Worm (Caenorhabditis elegans) whole organism, L4 larva: Measurements from ENCODE around the gene nyn-3.

Experiments
- F26F4.8 ChIP-seq: fragments of 200-800 bp; sonication (Bioruptor generic); conservative IDR thresholded peaks from 2 replicates; pipeline ENCODE4 v1.3.6; 2022; ENCODE audit warnings: missing genetic modification characterization, missing compliant biosample characterization
- F44E2.7 ChIP-seq: fragments of 200-800 bp; sonication (Bioruptor generic); IDR thresholded peaks from 2 replicates; pipeline ENCODE4 v2.1.2; 2022; ENCODE audit warnings: missing genetic modification characterization, missing compliant biosample characterization
- T20F7.1 ChIP-seq: fragments of 200-800 bp; sonication (Bioruptor generic); optimal IDR thresholded peaks from 2 replicates; lab custom pipeline; 2018; ENCODE audit warnings: mild to moderate bottlenecking, missing genetic modification characterization, missing compliant biosample characterization
- T26A8.4 ChIP-seq: fragments of 200-800 bp; sonication (Bioruptor generic); IDR thresholded peaks from 2 replicates; pipeline ENCODE4 v1.3.6; 2022; ENCODE audit warnings: missing genetic modification characterization, missing compliant biosample characterization
- Y105C5A.15 ChIP-seq: fragments of 200-800 bp; sonication (Bioruptor generic); IDR thresholded peaks from 2 replicates; pipeline ENCODE4 v1.3.6; 2022; ENCODE audit warnings: missing genetic modification characterization, missing compliant biosample characterization
- aha-1 ChIP-seq: fragments of 150-350 bp; peaks from one replicate; lab custom pipeline; 2014; ENCODE audit warnings: missing biosample characterization, missing genetic modification characterization
- aly-2 ChIP-seq: sonication (generic microtip); optimal IDR thresholded peaks from 2 replicates; lab custom pipeline; 2018; ENCODE audit warnings: missing biosample characterization, missing genetic modification characterization
- ama-1 ChIP-seq: fragments of 150-350 bp; optimal IDR thresholded peaks from 2 replicates; lab custom pipeline; 2014; ENCODE audit warnings: inconsistent platforms, mixed read lengths
- ceh-20 ChIP-seq: fragments of 200-800 bp; sonication (Bioruptor generic); IDR thresholded peaks from 2 replicates; pipeline ENCODE4 v1.3.6; 2022; ENCODE audit warnings: missing genetic modification reagents, missing genetic modification characterization, missing compliant biosample characterization
- ceh-32 ChIP-seq: sonication (generic microtip); optimal IDR thresholded peaks from 2 replicates; lab custom pipeline; 2016; ENCODE audit warnings: mild to moderate bottlenecking, missing genetic modification characterization, missing compliant biosample characterization; ENCODE audit not compliant: poor library complexity
- ceh-62 ChIP-seq: sonication (generic microtip); optimal IDR thresholded peaks from 2 replicates; lab custom pipeline; 2017; ENCODE audit warnings: missing biosample characterization, missing genetic modification characterization
- daf-16 ChIP-seq, 3 experiments: sonication (generic microtip); optimal IDR thresholded peaks; 2 replicates each; lab custom pipeline; 2016 to 2017; ENCODE audit warnings: missing genetic modification characterization in 3 of 3, missing genetic modification reagents in 3 of 3, mild to moderate bottlenecking in 2 of 3, missing compliant biosample characterization in 2 of 3, missing biosample characterization in 1 of 3, moderate library complexity in 1 of 3
- dmd-6 ChIP-seq: fragments of 200-800 bp; sonication (Bioruptor generic); IDR thresholded peaks from 2 replicates; pipeline ENCODE4 v1.3.6; 2022; ENCODE audit warnings: missing genetic modification reagents, missing genetic modification characterization, missing compliant biosample characterization
- dmd-8 ChIP-seq: fragments of 200-800 bp; sonication (Bioruptor generic); IDR thresholded peaks from 2 replicates; pipeline ENCODE4 v1.3.6; 2022; ENCODE audit warnings: missing genetic modification characterization, missing compliant biosample characterization
- dmd-9 ChIP-seq: fragments of 200-800 bp; sonication (Bioruptor generic); IDR thresholded peaks from 2 replicates; pipeline ENCODE4 v1.3.6; 2022; ENCODE audit warnings: missing genetic modification reagents, missing genetic modification characterization, missing compliant biosample characterization
- dpl-1 ChIP-seq: fragments of 150-350 bp; optimal IDR thresholded peaks from 2 replicates; lab custom pipeline; 2014; ENCODE audit warnings: missing biosample characterization, missing genetic modification reagents, missing genetic modification characterization
- fos-1 ChIP-seq: fragments of 150-350 bp; optimal IDR thresholded peaks from 2 replicates; lab custom pipeline; 2014; ENCODE audit warnings: missing biosample characterization, missing genetic modification characterization
- gei-8 ChIP-seq: fragments of 200-800 bp; sonication (Bioruptor generic); optimal IDR thresholded peaks from 2 replicates; lab custom pipeline; 2018; ENCODE audit warnings: mild to moderate bottlenecking, missing genetic modification characterization, missing compliant biosample characterization
- hif-1 ChIP-seq, 2 experiments: sonication (generic microtip); optimal IDR thresholded peaks; 2 replicates each; lab custom pipeline; 2016 to 2017; ENCODE audit warnings: missing compliant biosample characterization in 2 of 2, missing genetic modification characterization in 2 of 2, missing genetic modification reagents in 2 of 2, missing genotype in 2 of 2, mild to moderate bottlenecking in 1 of 2
- hlh-11 ChIP-seq: fragments of 200-800 bp; sonication (Bioruptor generic); optimal IDR thresholded peaks from 2 replicates; lab custom pipeline; 2018; ENCODE audit warnings: mild to moderate bottlenecking, missing genetic modification characterization, missing compliant biosample characterization
- hlh-30 ChIP-seq: sonication (generic microtip); optimal IDR thresholded peaks from 2 replicates; lab custom pipeline; 2017; ENCODE audit warnings: antibody characterized with exemption, mild to moderate bottlenecking, missing genetic modification characterization, missing compliant biosample characterization; ENCODE audit not compliant: insufficient read depth
- jun-1 ChIP-seq: fragments of 150-350 bp; optimal IDR thresholded peaks from 2 replicates; lab custom pipeline; 2014; ENCODE audit warnings: missing biosample characterization, missing genetic modification reagents, missing genetic modification characterization
- mdl-1 ChIP-seq, 2 experiments: fragments of 150-350 bp in 1 of 2; sonication (generic microtip) in 1 of 2; optimal IDR thresholded peaks; 2 replicates each; lab custom pipeline; 2014 to 2017; ENCODE audit warnings: missing biosample characterization in 2 of 2, missing genetic modification characterization in 2 of 2
- mxl-3 ChIP-seq: fragments of 200-800 bp; sonication (Bioruptor generic); optimal IDR thresholded peaks from 2 replicates; lab custom pipeline; 2018; ENCODE audit warnings: mild to moderate bottlenecking, missing genetic modification characterization, missing compliant biosample characterization
- nhr-11 ChIP-seq: fragments of 150-350 bp; optimal IDR thresholded peaks from 2 replicates; lab custom pipeline; 2014; ENCODE audit warnings: missing biosample characterization, missing genetic modification characterization
- nhr-25 ChIP-seq: sonication (generic microtip); optimal IDR thresholded peaks from 2 replicates; lab custom pipeline; 2017; ENCODE audit warnings: missing genetic modification characterization, mild to moderate bottlenecking, missing compliant biosample characterization, antibody characterized with exemption, moderate library complexity, borderline replicate concordance; ENCODE audit not compliant: insufficient read depth
- nhr-76 ChIP-seq: fragments of 150-350 bp; optimal IDR thresholded peaks from 2 replicates; lab custom pipeline; 2014; ENCODE audit warnings: missing biosample characterization, missing genetic modification characterization
- pqm-1 ChIP-seq: sonication (generic microtip); optimal IDR thresholded peaks from 2 replicates; lab custom pipeline; 2017; ENCODE audit warnings: missing biosample characterization, missing genetic modification characterization
- rbr-2 ChIP-seq: sonication (generic microtip); optimal IDR thresholded peaks from 2 replicates; lab custom pipeline; 2016; ENCODE audit warnings: missing genotype, missing genetic modification characterization, missing compliant biosample characterization
- spr-3 ChIP-seq: fragments of 200-800 bp; sonication (Bioruptor generic); optimal IDR thresholded peaks from 2 replicates; lab custom pipeline; 2018; ENCODE audit warnings: mild to moderate bottlenecking, missing genetic modification characterization, missing compliant biosample characterization
- unc-39 ChIP-seq: sonication (generic microtip); optimal IDR thresholded peaks from 2 replicates; lab custom pipeline; 2017; ENCODE audit warnings: missing biosample characterization, missing genetic modification characterization
- unc-62 ChIP-seq, 3 experiments: fragments of 150-350 bp in 1 of 3; sonication (generic microtip); optimal IDR thresholded peaks in 2 of 3; peaks in 1 of 3; 1 replicate in 1 of 3; 2 replicates in 2 of 3; lab custom pipeline; 2014 to 2017; ENCODE audit warnings: missing biosample characterization in 3 of 3, missing genetic modification characterization in 3 of 3, missing genetic modification reagents in 3 of 3, missing genotype in 1 of 3
- vab-7 ChIP-seq: fragments of 200-800 bp; sonication (Bioruptor generic); IDR thresholded peaks from 2 replicates; pipeline ENCODE4 v1.3.6; 2022; ENCODE audit warnings: missing genetic modification reagents, missing genetic modification characterization, missing compliant biosample characterization
- ztf-7 ChIP-seq: fragments of 150-350 bp; optimal IDR thresholded peaks from 2 replicates; lab custom pipeline; 2014; ENCODE audit warnings: missing biosample characterization, missing genetic modification characterization

nyn-3 gene

ce11 chrII:6294261-6294660 lies 1.8 kb upstream of the nyn-3 start, which contains the start of gene mps-1:
TSS of gene mps-1 (minus strand) at chrII:6294361.
- no peak for TF ChIP-seq rbr-2 (tag; lab: Kevin White, UChicago)
- no peak for TF ChIP-seq T26A8.4 (GFP tag; lab: Robert Waterston, UW)
- TF ChIP-seq spr-3 (GFP tag; lab: Kevin White, UChicago) = no peak
- no peak for TF ChIP-seq F26F4.8 (GFP tag; lab: Robert Waterston, UW)
- no peak for TF ChIP-seq ama-1
- TF ChIP-seq nhr-76 (tag; lab: Kevin White, UChicago) = no peak
- no peak for TF ChIP-seq jun-1 (tag; lab: Kevin White, UChicago)
- TF ChIP-seq dpl-1 (GFP tag; lab: Kevin White, UChicago) = no peak
- TF ChIP-seq ztf-7 (tag; lab: Kevin White, UChicago) = no peak
- no peak for TF ChIP-seq hif-1 (tag; optimal IDR thresholded peaks at IDR 0.05; lab: Kevin White, UChicago)
- no peak for TF ChIP-seq F44E2.7 (GFP tag; lab: Robert Waterston, UW)
- TF ChIP-seq vab-7 (GFP tag; lab: Robert Waterston, UW) = no peak
- TF ChIP-seq Y105C5A.15 = no peak

DNA sequence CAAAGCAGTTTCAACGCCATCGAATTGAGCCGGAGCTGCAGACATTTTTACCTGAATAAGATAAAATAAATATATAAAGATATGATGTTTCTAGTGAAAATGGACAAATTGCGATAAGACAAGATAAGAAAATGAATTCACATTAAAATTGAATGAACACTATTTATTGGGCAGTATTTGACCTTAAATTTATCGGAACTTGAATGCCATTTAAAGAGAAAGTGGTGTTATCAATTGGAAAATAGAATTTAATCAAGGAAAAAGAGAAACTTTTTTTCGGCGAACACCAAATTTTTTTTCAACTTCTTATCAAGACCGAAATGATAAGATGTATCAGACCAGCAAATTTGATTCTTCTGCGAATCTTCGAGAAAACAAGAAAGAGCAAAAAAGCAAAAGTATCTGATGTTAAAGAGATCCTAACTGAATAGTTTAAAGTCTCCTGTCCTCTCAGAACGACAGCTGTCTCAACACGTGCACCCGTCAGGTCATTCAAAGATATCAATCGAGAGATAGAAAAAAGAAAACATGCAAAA lies 2.3 kb downstream of the nyn-3 start, which contains the start of gene upb-1:
TSS of gene upb-1 (minus strand) at position 51 of the 536 bp plus-strand sequence.
- TF ChIP-seq daf-16 (GFP tag; optimal IDR thresholded peaks at IDR 0.05; lab: Kevin White, UChicago) = peak in 1 of 2 experiments; percentile 88
- TF ChIP-seq daf-16 (tag; optimal IDR thresholded peaks at IDR 0.05; lab: Kevin White, UChicago) = no peak
- TF ChIP-seq dmd-6 = peak; percentile 56; the same call in 1 of the 2 replicates
- peak; percentile 62 for TF ChIP-seq aha-1
- TF ChIP-seq pqm-1 = peak; percentile 16
- no peak for TF ChIP-seq unc-39 (tag; lab: Kevin White, UChicago)
- peak; percentile 31 for TF ChIP-seq nhr-11 (tag; lab: Kevin White, UChicago)
- TF ChIP-seq hif-1 (tag; optimal IDR thresholded peaks at IDR 0.05; lab: Kevin White, UChicago) = no peak
- TF ChIP-seq fos-1 = no peak
- TF ChIP-seq mxl-3 (GFP tag; lab: Kevin White, UChicago) = peak; percentile 36
- no peak for TF ChIP-seq dmd-8 (GFP tag; lab: Robert Waterston, UW)
- TF ChIP-seq hlh-11 (tag; lab: Kevin White, UChicago) = peak; percentile 59
- TF ChIP-seq dmd-9 (GFP tag; lab: Robert Waterston, UW) = no peak
- TF ChIP-seq aly-2 (tag; lab: Kevin White, UChicago) = no peak
- peak; percentile 41 for TF ChIP-seq hlh-30
- TF ChIP-seq mdl-1 (tag; optimal IDR thresholded peaks at IDR 0.05; lab: Kevin White, UChicago) = peak in 1 of 2 experiments; percentile 26
- TF ChIP-seq, all 104 proteins: peak for 9

DNA sequence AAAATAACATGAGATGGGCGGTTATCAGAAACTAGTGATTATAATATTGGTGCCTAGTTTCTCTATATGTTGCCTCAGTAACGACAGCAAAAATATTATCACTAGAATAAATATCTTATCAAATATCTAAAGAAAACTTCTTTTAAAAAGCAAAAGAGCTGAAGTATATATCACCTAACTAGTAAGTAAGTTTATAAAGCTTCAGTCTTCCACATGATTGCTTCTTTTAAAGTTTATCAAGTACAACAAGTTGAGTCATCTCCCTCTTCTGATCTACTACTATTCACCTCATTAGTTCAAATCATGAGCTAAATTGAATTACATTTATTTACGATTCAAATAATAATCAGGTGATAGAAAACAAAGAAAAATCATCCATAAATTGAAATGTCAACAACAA lies 4.3 kb downstream of the nyn-3 start:
- TF ChIP-seq T20F7.1 (GFP tag; lab: Kevin White, UChicago) (peak; percentile 32), aha-1 (peak; percentile 64), T26A8.4 (GFP tag; lab: Robert Waterston, UW) (no peak)

- TF ChIP-seq unc-62 (GFP tag; optimal IDR thresholded peaks at IDR 0.05 in 1 of 2; lab: Kevin White, UChicago) (peak in 1 of 2 experiments; percentile 69), unc-62 (tag; optimal IDR thresholded peaks at IDR 0.05; lab: Kevin White, UChicago) (no peak), ceh-20 (GFP tag; lab: Robert Waterston, UW) (no peak), ceh-62 (no peak), ztf-7 (tag; lab: Kevin White, UChicago) (no peak), nhr-25 (tag; lab: Kevin White, UChicago) (no peak), gei-8 (GFP tag; lab: Kevin White, UChicago) (no peak), ceh-32 (tag; lab: Kevin White, UChicago) (no peak), daf-16 (GFP tag; optimal IDR thresholded peaks at IDR 0.05; lab: Kevin White, UChicago) (no peak), daf-16 (tag; optimal IDR thresholded peaks at IDR 0.05; lab: Kevin White, UChicago) (no peak)
Observed at ce11 chrII:6286865-6287264, 5.6 kb downstream of the nyn-3 start, which contains the start of gene F13H8.6. TSS of gene F13H8.6 (minus strand) at chrII:6286965.
